Fruit fly (Drosophila melanogaster): ENCODE measurements around the gene Sema1a.

Gene Sema1a

dm6 chr2L:8602616-8603015 lies 60.7 kb downstream of the Sema1a start (continued):
- TF ChIP-seq btn (GFP tag; optimal IDR thresholded peaks at IDR 0.05) (no peak), CG11723 (GFP tag; optimal IDR thresholded peaks at IDR 0.05) (no peak), Atf-2 (GFP tag; optimal IDR thresholded peaks at IDR 0.05) (no peak), wor (GFP tag; IDR thresholded peaks at IDR 0.05) (0 out of 2 replicates have a peak, but pooled peaks have one; percentile 34), E2f1 (GFP tag; IDR thresholded peaks at IDR 0.05) (peak; percentile 49), CG7372 (GFP tag; IDR thresholded peaks at IDR 0.05) (peak; percentile 47; the same call in 1 of the 2 replicates), Kr (GFP tag; optimal IDR thresholded peaks at IDR 0.05) (no peak), CG31365 (tag; optimal IDR thresholded peaks at IDR 0.05) (no peak), CG17829 (tag; optimal IDR thresholded peaks at IDR 0.05) (peak; percentile 50), chn (GFP tag; optimal IDR thresholded peaks at IDR 0.05) (peak; percentile 15), sd (tag; optimal IDR thresholded peaks at IDR 0.05) (peak; percentile 7), CG4360 (GFP tag; IDR thresholded peaks at IDR 0.05) (no peak), bigmax (GFP tag; optimal IDR thresholded peaks at IDR 0.05) (no peak), sob (GFP tag; IDR thresholded peaks at IDR 0.05) (peak; percentile 49; the same call in 1 of the 2 replicates), odd (GFP tag; optimal IDR thresholded peaks at IDR 0.05) (peak; percentile 46), sc (optimal IDR thresholded peaks at IDR 0.05) (no peak), sc (GFP tag; optimal IDR thresholded peaks at IDR 0.05) (peak; percentile 32), CG6813 (GFP tag; optimal IDR thresholded peaks at IDR 0.05) (peak; percentile 48), Mes4 (GFP tag; optimal IDR thresholded peaks at IDR 0.05) (no peak), Stat92E (GFP tag; optimal IDR thresholded peaks at IDR 0.05) (no peak), stc (GFP tag; IDR thresholded peaks at IDR 0.05) (peak; percentile 53), en (GFP tag; optimal IDR thresholded peaks at IDR 0.05) (no peak), her (GFP tag; optimal IDR thresholded peaks at IDR 0.05) (no peak), CG9215 (GFP tag; IDR thresholded peaks at IDR 0.05) (peak; percentile 26; the same call in 1 of the 2 replicates), HLH4C (GFP tag; IDR thresholded peaks at IDR 0.05; ENCODE audit: partially characterized antibody) (no peak), schlank (tag; optimal IDR thresholded peaks at IDR 0.05) (no peak), Nf-YA (GFP tag; IDR thresholded peaks at IDR 0.05) (no peak), fru (optimal IDR thresholded peaks at IDR 0.05) (no peak), tll (GFP tag; optimal IDR thresholded peaks at IDR 0.05) (no peak), CG43689 (GFP tag; IDR thresholded peaks at IDR 0.05) (no peak), lola (GFP tag; optimal IDR thresholded peaks at IDR 0.05) (peak in 1 of 3 experiments; percentile 30), YL-1 (GFP tag; optimal IDR thresholded peaks at IDR 0.05) (no peak), Dip3 (GFP tag; optimal IDR thresholded peaks at IDR 0.05) (no peak), yki (optimal IDR thresholded peaks at IDR 0.05) (no peak), bcd (GFP tag; optimal IDR thresholded peaks at IDR 0.05) (peak; percentile 43), HmgZ (tag; optimal IDR thresholded peaks at IDR 0.05) (peak; percentile 29), Chrac-16 (GFP tag; optimal IDR thresholded peaks at IDR 0.05) (peak; percentile 33), CG11504 (tag; optimal IDR thresholded peaks at IDR 0.05) (peak; percentile 80), CG4282 (GFP tag; optimal IDR thresholded peaks at IDR 0.05) (no peak), slou (GFP tag; optimal IDR thresholded peaks at IDR 0.05) (peak; percentile 29), CG4820 (GFP tag; optimal IDR thresholded peaks at IDR 0.05) (peak; percentile 35), usp (GFP tag; optimal IDR thresholded peaks at IDR 0.05) (no peak), ftz-f1 (GFP tag; optimal IDR thresholded peaks at IDR 0.05) (no peak), Max (GFP tag; optimal IDR thresholded peaks at IDR 0.05) (peak; percentile 30), tgo (GFP tag; IDR thresholded peaks at IDR 0.05) (peak; percentile 54; the same call in 2 of the 3 replicates), grau (tag; optimal IDR thresholded peaks at IDR 0.05) (peak; percentile 67), CG33213 (GFP tag; optimal IDR thresholded peaks at IDR 0.05) (no peak), dpn (GFP tag; optimal IDR thresholded peaks at IDR 0.05) (peak in 1 of 2 experiments; percentile 34), dan (GFP tag; IDR thresholded peaks at IDR 0.05) (no peak), vnd (GFP tag; IDR thresholded peaks at IDR 0.05; ENCODE audit: partially characterized antibody) (no peak), CG32767 (GFP tag; IDR thresholded peaks at IDR 0.05) (peak; percentile 50; the same call in 1 of the 2 replicates), CG17361 (GFP tag; IDR thresholded peaks at IDR 0.05) (peak; percentile 57; the same call in 2 of the 3 replicates)

Measured in whole organism, embryonic.